Worm (Caenorhabditis elegans): Measurements from ENCODE around the gene taf-6.1.

DNA sequence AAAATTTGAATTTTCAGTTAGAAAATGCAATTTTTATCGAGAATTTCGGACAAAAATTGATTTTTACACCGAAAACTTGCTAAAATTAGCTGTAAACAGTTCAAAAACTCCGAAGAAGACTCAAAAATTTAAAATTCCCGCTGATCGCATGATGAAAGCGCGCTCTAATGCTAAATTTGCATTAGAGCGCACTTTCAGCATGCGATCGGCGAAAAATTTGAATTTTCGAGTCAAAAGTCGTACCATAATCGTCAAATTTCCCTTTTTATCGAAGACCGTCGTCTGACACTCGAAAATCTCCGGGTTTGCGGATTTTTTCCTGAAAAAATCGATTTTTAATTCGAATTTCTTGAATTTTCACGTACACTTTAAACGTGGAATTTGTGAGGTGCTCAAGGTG is 5.5 kb downstream of the taf-6.1 start:
- TF ChIP-seq tbx-2 (tag; optimal IDR thresholded peaks at IDR 0.05): no peak
- TF ChIP-seq ama-1 (optimal IDR thresholded peaks at IDR 0.05): no peak
- no peak for TF ChIP-seq ceh-24 (tag; optimal IDR thresholded peaks at IDR 0.05)
- TF ChIP-seq ceh-30 (tag; optimal IDR thresholded peaks at IDR 0.05): no peak
- no peak for TF ChIP-seq T23F11.4 (GFP tag; optimal IDR thresholded peaks at IDR 0.05)
- TF ChIP-seq npax-4 (tag; optimal IDR thresholded peaks at IDR 0.05): no peak
- no peak for TF ChIP-seq unc-55 (GFP tag; optimal IDR thresholded peaks at IDR 0.05)
- no peak for TF ChIP-seq ets-4 (tag; optimal IDR thresholded peaks at IDR 0.05)
- no peak for TF ChIP-seq pqm-1 (tag; optimal IDR thresholded peaks at IDR 0.05)
- no peak for TF ChIP-seq pag-3 (tag; optimal IDR thresholded peaks at IDR 0.05; ENCODE audit: borderline replicate concordance)

Data from whole organism, late embryonic.